Fruit fly (Drosophila melanogaster): ENCODE results near the gene Girdin.

- TF ChIP-seq psq (optimal IDR thresholded peaks at IDR 0.05) (no peak), insv (optimal IDR thresholded peaks at IDR 0.05) (no peak), Sin3A (optimal IDR thresholded peaks at IDR 0.05) (no peak), h (optimal IDR thresholded peaks at IDR 0.05) (no peak), Myc (optimal IDR thresholded peaks at IDR 0.05) (no peak)
Observed at dm6 chr3L:3224740-3225719, 46.3 kb downstream of the Girdin start, which contains the start of gene Larp4B.

Measured in Kc167 (cell line).